Worm (Caenorhabditis elegans) whole organism, midembryonic: ENCODE measurements around the gene Y58A7A.5.

Experiments
- cog-1 ChIP-seq: sonication (generic microtip); optimal IDR thresholded peaks from 2 replicates; lab custom pipeline; 2016; ENCODE audit warnings: missing genetic modification characterization, missing compliant biosample characterization
- flt-1 ChIP-seq: fragments of 200-800 bp; sonication (Bioruptor generic); IDR thresholded peaks from 2 replicates; pipeline ENCODE4 v1.3.6; 2022; ENCODE audit warnings: missing genetic modification characterization, missing compliant biosample characterization
- klf-2 ChIP-seq: fragments of 200-800 bp; sonication (Bioruptor generic); conservative IDR thresholded peaks from 2 replicates; pipeline ENCODE4 v1.3.6; 2022; ENCODE audit warnings: missing genetic modification reagents, missing genetic modification characterization, missing compliant biosample characterization
- med-1 ChIP-seq: sonication (generic microtip); optimal IDR thresholded peaks from 2 replicates; lab custom pipeline; 2017; ENCODE audit warnings: missing genetic modification characterization, mild to moderate bottlenecking, missing compliant biosample characterization, antibody characterized with exemption, missing genetic modification reagents; ENCODE audit not compliant: insufficient read depth
- tab-1 ChIP-seq: fragments of 200-800 bp; sonication (Bioruptor generic); IDR thresholded peaks from 2 replicates; pipeline ENCODE4 v1.3.6; 2022; ENCODE audit warnings: missing genetic modification characterization, missing compliant biosample characterization
- ztf-23 ChIP-seq: fragments of 200-800 bp; sonication (Bioruptor generic); IDR thresholded peaks from 2 replicates; pipeline ENCODE4 v1.3.6; 2022; ENCODE audit warnings: missing genetic modification reagents, missing genetic modification characterization, missing compliant biosample characterization
- ztf-29 ChIP-seq: fragments of 200-800 bp; sonication (Bioruptor generic); IDR thresholded peaks from 2 replicates; pipeline ENCODE4 v1.3.6; 2022; ENCODE audit warnings: missing genetic modification reagents, missing genetic modification characterization, missing compliant biosample characterization

DNA sequence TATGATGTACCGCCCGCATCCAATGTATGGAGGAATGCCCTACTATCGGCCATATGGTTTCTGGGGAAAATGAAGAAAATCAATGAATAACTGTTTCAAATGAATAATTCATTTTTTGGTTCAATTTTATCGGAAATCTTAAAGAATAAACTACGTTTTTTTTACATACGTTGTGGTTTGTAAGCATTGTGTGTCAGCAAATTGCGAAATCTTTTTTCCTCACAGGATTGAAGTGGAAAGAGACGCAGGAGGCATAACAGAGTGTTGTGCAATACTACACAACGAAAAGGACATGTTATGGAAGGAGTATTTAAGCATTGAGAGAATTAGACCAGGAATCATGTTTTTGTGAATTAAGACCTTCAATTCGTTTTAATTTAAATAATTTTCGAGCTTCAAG lies 44.6 kb upstream of the Y58A7A.5 start:
- TF ChIP-seq flt-1 (no peak), tab-1 (GFP tag; lab: Robert Waterston, UW) (no peak), ztf-29 (GFP tag; lab: Robert Waterston, UW) (no peak), ztf-23 (GFP tag; lab: Robert Waterston, UW) (no peak), cog-1 (tag; lab: Kevin White, UChicago) (no peak), klf-2 (no peak), med-1 (GFP tag; lab: Kevin White, UChicago) (no peak)
